Worm (Caenorhabditis elegans) whole organism, midembryonic: ENCODE measurements around the gene Y37H2A.13.

ENCODE experiments used
- T22C8.4 ChIP-seq: fragments of 200-800 bp; sonication (Bioruptor generic); IDR thresholded peaks from 2 replicates; pipeline ENCODE4 v1.3.6; 2022; ENCODE audit warnings: missing genetic modification characterization, missing compliant biosample characterization
- cog-1 ChIP-seq: sonication (generic microtip); optimal IDR thresholded peaks from 2 replicates; lab custom pipeline; 2016; ENCODE audit warnings: missing genetic modification characterization, missing compliant biosample characterization
- flt-1 ChIP-seq: fragments of 200-800 bp; sonication (Bioruptor generic); IDR thresholded peaks from 2 replicates; pipeline ENCODE4 v1.3.6; 2022; ENCODE audit warnings: missing genetic modification characterization, missing compliant biosample characterization
- med-1 ChIP-seq: sonication (generic microtip); optimal IDR thresholded peaks from 2 replicates; lab custom pipeline; 2017; ENCODE audit warnings: missing genetic modification characterization, mild to moderate bottlenecking, missing compliant biosample characterization, antibody characterized with exemption, missing genetic modification reagents; ENCODE audit not compliant: insufficient read depth
- ref-1 ChIP-seq: fragments of 200-800 bp; sonication (Bioruptor generic); conservative IDR thresholded peaks from 2 replicates; pipeline ENCODE4 v1.3.6; 2022; ENCODE audit warnings: missing genetic modification reagents, missing genetic modification characterization, missing compliant biosample characterization
- ztf-29 ChIP-seq: fragments of 200-800 bp; sonication (Bioruptor generic); IDR thresholded peaks from 2 replicates; pipeline ENCODE4 v1.3.6; 2022; ENCODE audit warnings: missing genetic modification reagents, missing genetic modification characterization, missing compliant biosample characterization

- no peak for TF ChIP-seq med-1 (GFP tag; lab: Kevin White, UChicago)
- TF ChIP-seq flt-1 (GFP tag; lab: Robert Waterston, UW): no peak
- TF ChIP-seq ref-1 (GFP tag; lab: Robert Waterston, UW): no peak
- TF ChIP-seq T22C8.4: no peak
- no peak for TF ChIP-seq ztf-29 (GFP tag; lab: Robert Waterston, UW)
- TF ChIP-seq cog-1 (tag; lab: Kevin White, UChicago): no peak
Measured at ce11 chrV:18146077-18146476, 3.4 kb downstream of the Y37H2A.13 start, which contains the start of gene C14A6.3.
